Fruit fly (Drosophila melanogaster) whole organism, embryonic: Measurements from ENCODE around the gene CG7054.

Experiments
- Bgb ChIP-seq: fragments of 200-800 bp; sonication (Bioruptor generic); IDR thresholded peaks from 2 replicates; pipeline ENCODE4 v1.3.6; 2022; ENCODE audit warnings: missing biosample characterization, missing genetic modification characterization; ENCODE audit not compliant: partially characterized antibody
- CG10267 ChIP-seq: fragments of 200-800 bp; sonication (Bioruptor generic); optimal IDR thresholded peaks from 2 replicates; lab custom pipeline; 2018; ENCODE audit warnings: missing biosample characterization, mild to moderate bottlenecking, missing genetic modification characterization, moderate library complexity
- CG11504 ChIP-seq: fragments of 200-800 bp; sonication (Bioruptor generic); optimal IDR thresholded peaks from 3 replicates; lab custom pipeline; 2019; ENCODE audit warnings: missing biosample characterization, mild to moderate bottlenecking, missing genetic modification characterization, moderate library complexity
- CG11560 ChIP-seq: fragments of 200-800 bp; sonication (Bioruptor generic); IDR thresholded peaks from 3 replicates; pipeline ENCODE4 v1.3.6; 2022; ENCODE audit warnings: missing biosample characterization, missing genetic modification characterization
- CG12219 ChIP-seq: fragments of 200-800 bp; sonication (Bioruptor generic); optimal IDR thresholded peaks from 3 replicates; lab custom pipeline; 2018; ENCODE audit warnings: missing biosample characterization, mild to moderate bottlenecking, missing genetic modification characterization
- CG12659 ChIP-seq: fragments of 200-800 bp; sonication (Bioruptor generic); optimal IDR thresholded peaks from 3 replicates; lab custom pipeline; 2017; ENCODE audit warnings: mild to moderate bottlenecking, missing biosample characterization, missing genetic modification reagents, missing genetic modification characterization
- CG12769 ChIP-seq: fragments of 200-800 bp; sonication (Bioruptor generic); optimal IDR thresholded peaks from 2 replicates; lab custom pipeline; 2019; ENCODE audit warnings: missing biosample characterization, mild to moderate bottlenecking, missing genetic modification characterization, moderate library complexity
- CG13424 ChIP-seq: fragments of 200-800 bp; sonication (Bioruptor generic); optimal IDR thresholded peaks from 2 replicates; lab custom pipeline; 2019; ENCODE audit warnings: missing biosample characterization, mild to moderate bottlenecking, missing genetic modification characterization, moderate library complexity
- CG15601 ChIP-seq: fragments of 200-800 bp; sonication (Bioruptor generic); optimal IDR thresholded peaks from 3 replicates; lab custom pipeline; 2019; ENCODE audit warnings: missing biosample characterization, mild to moderate bottlenecking, missing genetic modification characterization, moderate library complexity
- CG17912 ChIP-seq: fragments of 200-800 bp; sonication (Bioruptor generic); optimal IDR thresholded peaks from 2 replicates; lab custom pipeline; 2018; ENCODE audit warnings: missing biosample characterization, mild to moderate bottlenecking, missing genetic modification characterization
- CG18262 ChIP-seq: fragments of 200-800 bp; optimal IDR thresholded peaks from 3 replicates; lab custom pipeline; 2019; ENCODE audit warnings: missing biosample characterization, mild to moderate bottlenecking, missing genetic modification characterization, moderate library complexity
- CG3838 ChIP-seq: fragments of 200-800 bp; sonication (Bioruptor generic); optimal IDR thresholded peaks from 3 replicates; lab custom pipeline; 2016; ENCODE audit warnings: missing biosample characterization, missing genetic modification characterization
- CG4360 ChIP-seq: fragments of 200-800 bp; sonication (Bioruptor generic); IDR thresholded peaks from 2 replicates; pipeline ENCODE4 v1.3.6; 2022; ENCODE audit warnings: missing biosample characterization, missing genetic modification characterization
- CG4424 ChIP-seq: fragments of 200-800 bp; sonication (Bioruptor generic); optimal IDR thresholded peaks from 3 replicates; lab custom pipeline; 2016; ENCODE audit warnings: missing biosample characterization, missing genetic modification characterization
- CG5953 ChIP-seq: fragments of 200-800 bp; sonication (Bioruptor generic); IDR thresholded peaks from 2 replicates; pipeline ENCODE4 v1.3.6; 2022; ENCODE audit warnings: missing biosample characterization, missing genetic modification characterization
- CG6175 ChIP-seq: fragments of 200-800 bp; sonication (Bioruptor generic); IDR thresholded peaks from 3 replicates; pipeline ENCODE4 v1.3.6; 2022; ENCODE audit warnings: missing biosample characterization, missing genetic modification characterization
- CG6765 ChIP-seq: fragments of 200-800 bp; sonication (Bioruptor generic); optimal IDR thresholded peaks from 3 replicates; lab custom pipeline; 2017; ENCODE audit warnings: missing biosample characterization, mild to moderate bottlenecking, missing genetic modification characterization
- CG6791 ChIP-seq: fragments of 200-800 bp; sonication (Bioruptor generic); IDR thresholded peaks from 3 replicates; pipeline ENCODE4 v1.3.6; 2022; ENCODE audit warnings: missing biosample characterization, missing genetic modification characterization; ENCODE audit not compliant: partially characterized antibody
- CG7963 ChIP-seq: fragments of 200-800 bp; sonication (Bioruptor generic); IDR thresholded peaks from 3 replicates; pipeline ENCODE4 v1.3.6; 2022; ENCODE audit warnings: missing biosample characterization, missing genetic modification characterization; ENCODE audit not compliant: partially characterized antibody
- CG8281 ChIP-seq: fragments of 200-800 bp; sonication (Bioruptor generic); optimal IDR thresholded peaks from 2 replicates; lab custom pipeline; 2018; ENCODE audit warnings: missing biosample characterization, mild to moderate bottlenecking, missing genetic modification characterization, moderate library complexity
- CG8944 ChIP-seq: fragments of 200-800 bp; sonication (Bioruptor generic); optimal IDR thresholded peaks from 3 replicates; lab custom pipeline; 2016; ENCODE audit warnings: missing biosample characterization, missing genetic modification characterization
- CG9437 ChIP-seq: fragments of 200-800 bp; sonication (Bioruptor generic); optimal IDR thresholded peaks from 2 replicates; lab custom pipeline; 2018; ENCODE audit warnings: missing biosample characterization, mild to moderate bottlenecking, missing genetic modification characterization
- CG9932 ChIP-seq: fragments of 200-800 bp; sonication (Bioruptor generic); IDR thresholded peaks from 2 replicates; pipeline ENCODE4 v1.3.6; 2022; ENCODE audit warnings: missing biosample characterization, missing genetic modification characterization
- Dip2 ChIP-seq: fragments of 200-800 bp; sonication (Bioruptor generic); IDR thresholded peaks from 2 replicates; pipeline ENCODE4 v1.3.6; 2022; ENCODE audit warnings: missing biosample characterization, missing genetic modification characterization
- Doc3 ChIP-seq: fragments of 200-800 bp; sonication (Bioruptor generic); IDR thresholded peaks from 3 replicates; pipeline ENCODE4 v1.3.6; 2022; ENCODE audit warnings: missing biosample characterization, missing genetic modification characterization; ENCODE audit not compliant: partially characterized antibody
- Dp ChIP-seq: fragments of 200-800 bp; sonication (Bioruptor generic); optimal IDR thresholded peaks from 2 replicates; lab custom pipeline; 2018; ENCODE audit warnings: missing biosample characterization, mild to moderate bottlenecking, missing genetic modification characterization, moderate library complexity
- Fer2 ChIP-seq: fragments of 200-800 bp; sonication (Bioruptor generic); optimal IDR thresholded peaks from 2 replicates; lab custom pipeline; 2018; ENCODE audit warnings: missing biosample characterization, mild to moderate bottlenecking, missing genetic modification characterization, moderate library complexity
- HLH4C ChIP-seq: fragments of 200-800 bp; sonication (Bioruptor generic); IDR thresholded peaks from 3 replicates; pipeline ENCODE4 v1.3.6; 2022; ENCODE audit warnings: missing biosample characterization, missing genetic modification characterization; ENCODE audit not compliant: partially characterized antibody
- Kr ChIP-seq: fragments of 200-800 bp; sonication (Bioruptor generic); optimal IDR thresholded peaks from 2 replicates; lab custom pipeline; 2017; ENCODE audit warnings: missing biosample characterization, mild to moderate bottlenecking, missing genetic modification characterization
- Lim3 ChIP-seq: fragments of 200-800 bp; sonication (Bioruptor generic); IDR thresholded peaks from 2 replicates; pipeline ENCODE4 v1.3.6; 2022; ENCODE audit warnings: missing biosample characterization, missing genetic modification characterization
- Lpt ChIP-seq: fragments of >200 bp; optimal IDR thresholded peaks from 2 replicates; lab custom pipeline; 2018; ENCODE audit warnings: missing biosample characterization, missing genetic modification characterization
- Med ChIP-seq: fragments of 200-800 bp; sonication (Bioruptor generic); peaks from one replicate; lab custom pipeline; 2016; ENCODE audit warnings: missing biosample characterization, missing genetic modification characterization, mild to moderate bottlenecking, inconsistent platforms, moderate library complexity
- Sin3A ChIP-seq: fragments of >200 bp; optimal IDR thresholded peaks from 2 replicates; lab custom pipeline; 2018
- Xbp1 ChIP-seq: fragments of 200-800 bp; sonication (Bioruptor generic); optimal IDR thresholded peaks from 3 replicates; lab custom pipeline; 2016; ENCODE audit warnings: missing biosample characterization, mild to moderate bottlenecking, missing genetic modification characterization
- bbx ChIP-seq: fragments of 200-800 bp; sonication (Bioruptor generic); IDR thresholded peaks from 2 replicates; pipeline ENCODE4 v1.3.6; 2022; ENCODE audit warnings: missing biosample characterization, missing genetic modification characterization; ENCODE audit not compliant: partially characterized antibody
- chif ChIP-seq, 2 experiments: fragments of 200-800 bp; sonication (Bioruptor generic); optimal IDR thresholded peaks; 3 replicates each; lab custom pipeline; 2016; ENCODE audit warnings: missing biosample characterization in 2 of 2, missing genetic modification characterization in 2 of 2
- fd64A ChIP-seq: fragments of 200-800 bp; sonication (Bioruptor generic); optimal IDR thresholded peaks from 3 replicates; lab custom pipeline; 2018; ENCODE audit warnings: missing biosample characterization, mild to moderate bottlenecking, missing genetic modification characterization
- fd96Cb ChIP-seq: fragments of 200-800 bp; sonication (Bioruptor generic); optimal IDR thresholded peaks from 2 replicates; lab custom pipeline; 2018; ENCODE audit warnings: missing biosample characterization, mild to moderate bottlenecking, missing genetic modification characterization, moderate library complexity
- ftz-f1 ChIP-seq: fragments of 200-800 bp; sonication (Bioruptor generic); optimal IDR thresholded peaks from 2 replicates; lab custom pipeline; 2016; ENCODE audit warnings: missing biosample characterization, missing genetic modification characterization
- gfzf ChIP-seq: fragments of 200-800 bp; sonication (Bioruptor generic); optimal IDR thresholded peaks from 2 replicates; lab custom pipeline; 2016; ENCODE audit warnings: missing biosample characterization, mild to moderate bottlenecking, missing genetic modification characterization, moderate library complexity
- grau ChIP-seq: fragments of 200-800 bp; optimal IDR thresholded peaks from 3 replicates; lab custom pipeline; 2019; ENCODE audit warnings: missing biosample characterization, mild to moderate bottlenecking, missing genetic modification characterization, moderate library complexity
- ham ChIP-seq: fragments of 200-800 bp; sonication (Bioruptor generic); IDR thresholded peaks from 2 replicates; pipeline ENCODE4 v1.3.6; 2022; ENCODE audit warnings: missing biosample characterization, missing genetic modification characterization
- inv ChIP-seq: fragments of 200-800 bp; sonication (Bioruptor generic); IDR thresholded peaks from 2 replicates; pipeline ENCODE4 v1.3.6; 2022; ENCODE audit warnings: missing biosample characterization, missing genetic modification characterization; ENCODE audit not compliant: partially characterized antibody
- lab ChIP-seq: fragments of 200-800 bp; sonication (Bioruptor generic); optimal IDR thresholded peaks from 3 replicates; lab custom pipeline; 2017; ENCODE audit warnings: missing biosample characterization, missing genetic modification characterization, mild to moderate bottlenecking, moderate library complexity, missing genetic modification reagents
- nmo ChIP-seq: fragments of 200-800 bp; sonication (Bioruptor generic); optimal IDR thresholded peaks from 2 replicates; lab custom pipeline; 2018; ENCODE audit warnings: missing biosample characterization, mild to moderate bottlenecking, missing genetic modification characterization, moderate library complexity
- pho ChIP-seq: fragments of 200-800 bp; sonication (Bioruptor generic); optimal IDR thresholded peaks from 2 replicates; lab custom pipeline; 2016; ENCODE audit warnings: missing biosample characterization, missing genetic modification characterization
- run ChIP-seq: fragments of 200-800 bp; sonication (Bioruptor generic); optimal IDR thresholded peaks from 3 replicates; lab custom pipeline; 2018; ENCODE audit warnings: missing biosample characterization, mild to moderate bottlenecking, missing genetic modification characterization
- stwl ChIP-seq: fragments of 200-800 bp; sonication (Bioruptor generic); optimal IDR thresholded peaks from 3 replicates; lab custom pipeline; 2018; ENCODE audit warnings: missing biosample characterization, mild to moderate bottlenecking, missing genetic modification characterization, moderate library complexity

Gene CG7054

dm6 chr3R:22491088-22491879 lies 26.5 kb downstream of the CG7054 start, which contains the start of the genes CCT1 and tHMG1 (continued):
- TF ChIP-seq Med (GFP tag; lab: Kevin White, UChicago) (peak; percentile 72), pho (GFP tag; lab: Kevin White, UChicago) (peak; percentile 13), CG6175 (GFP tag; lab: Robert Waterston, UW) (no peak), grau (tag; lab: Kevin White, UChicago) (peak; percentile 21), CG11504 (no peak), inv (GFP tag; lab: Robert Waterston, UW) (peak; percentile 91), stwl (tag; lab: Kevin White, UChicago) (peak; percentile 55), Dp (GFP tag; lab: Kevin White, UChicago) (peak; percentile 73), Sin3A (peak; percentile 51), CG18262 (tag; lab: Kevin White, UChicago) (peak; percentile 32), CG4424 (GFP tag; lab: Kevin White, UChicago) (peak; percentile 24), Kr (no peak), CG12659 (peak; percentile 35), fd96Cb (no peak), Lpt (GFP tag; lab: Kevin White, UChicago) (no peak), HLH4C (peak; percentile 95), CG12219 (GFP tag; lab: Kevin White, UChicago) (no peak), fd64A (no peak), CG9932 (GFP tag; lab: Robert Waterston, UW) (no peak), bbx (GFP tag; lab: Robert Waterston, UW) (peak; percentile 93), CG12769 (tag; lab: Kevin White, UChicago) (peak; percentile 1), Bgb (GFP tag; lab: Robert Waterston, UW) (peak; percentile 93), Doc3 (GFP tag; lab: Robert Waterston, UW) (peak; percentile 98), CG5953 (no peak), CG6765 (GFP tag; lab: Kevin White, UChicago) (no peak), CG13424 (tag; lab: Kevin White, UChicago) (peak; percentile 13), ham (GFP tag; lab: Robert Waterston, UW) (no peak), Fer2 (tag; lab: Kevin White, UChicago) (no peak), CG8281 (tag; lab: Kevin White, UChicago) (no peak), chif (GFP tag; optimal IDR thresholded peaks at IDR 0.05; lab: Kevin White, UChicago) (no peak), gfzf (GFP tag; lab: Kevin White, UChicago) (peak; percentile 14), CG7963 (GFP tag; lab: Robert Waterston, UW) (peak; percentile 79), CG11560 (peak; percentile 75; the same call in 2 of the 3 replicates), run (tag; lab: Kevin White, UChicago) (no peak), ftz-f1 (GFP tag; lab: Kevin White, UChicago) (no peak), lab (GFP tag; lab: Kevin White, UChicago) (no peak), Xbp1 (GFP tag; lab: Kevin White, UChicago) (peak; percentile 2), CG3838 (no peak), nmo (GFP tag; lab: Kevin White, UChicago) (peak; percentile 52), Lim3 (GFP tag; lab: Robert Waterston, UW) (no peak), CG6791 (peak; percentile 85), CG9437 (GFP tag; lab: Kevin White, UChicago) (peak; percentile 3), CG17912 (GFP tag; lab: Kevin White, UChicago) (no peak), CG15601 (tag; lab: Kevin White, UChicago) (peak; percentile 35), Dip2 (GFP tag; lab: Robert Waterston, UW) (no peak), CG4360 (GFP tag; lab: Robert Waterston, UW) (no peak), CG10267 (peak; percentile 42), CG8944 (GFP tag; lab: Kevin White, UChicago) (no peak)
